Fruit fly (Drosophila melanogaster): Measurements from ENCODE around the gene Sirt7.
A peak's percentile ranks its signal among the peaks of the same experiment; 100 is the strongest.

The Sirt7 gene

dm6 chr3R:29063921-29064460 is 8.3 kb downstream of the Sirt7 start:
- TF ChIP-seq Mnt (GFP tag; optimal IDR thresholded peaks at IDR 0.05), result no peak
- no peak for TF ChIP-seq bab1 (GFP tag; optimal IDR thresholded peaks at IDR 0.05)
- TF ChIP-seq Hr96 (GFP tag; optimal IDR thresholded peaks at IDR 0.05), result no peak
- no peak for TF ChIP-seq cic (GFP tag; optimal IDR thresholded peaks at IDR 0.05)
- TF ChIP-seq tj (GFP tag; optimal IDR thresholded peaks at IDR 0.05), result no peak
- no peak for TF ChIP-seq kay (GFP tag; ENCODE audit: borderline replicate concordance)
- no peak for TF ChIP-seq CG5204 (GFP tag; optimal IDR thresholded peaks at IDR 0.05)
- no peak for TF ChIP-seq CG7101 (tag; optimal IDR thresholded peaks at IDR 0.05)
- no peak for TF ChIP-seq CG7045 (GFP tag; optimal IDR thresholded peaks at IDR 0.05)
- TF ChIP-seq CG1620 (GFP tag; optimal IDR thresholded peaks at IDR 0.05), result no peak
- no peak for TF ChIP-seq cnc (optimal IDR thresholded peaks at IDR 0.05)
- TF ChIP-seq toe (GFP tag; optimal IDR thresholded peaks at IDR 0.05), result no peak
- no peak for TF ChIP-seq CG33017 (tag; optimal IDR thresholded peaks at IDR 0.05)
- no peak for TF ChIP-seq Clk (GFP tag; optimal IDR thresholded peaks at IDR 0.05)
- TF ChIP-seq CG11617 (GFP tag; optimal IDR thresholded peaks at IDR 0.05), result no peak

dm6 chr3R:29064682-29065100 is 9.0 kb downstream of the Sirt7 start:
- TF ChIP-seq CG7101 (tag; optimal IDR thresholded peaks at IDR 0.05), result no peak
- peak; percentile 24 for TF ChIP-seq Clk (GFP tag; optimal IDR thresholded peaks at IDR 0.05)
- no peak for TF ChIP-seq kay (GFP tag; ENCODE audit: borderline replicate concordance)
- TF ChIP-seq tj (GFP tag; optimal IDR thresholded peaks at IDR 0.05), result no peak
- TF ChIP-seq ovo (GFP tag; optimal IDR thresholded peaks at IDR 0.05), result no peak
- no peak for TF ChIP-seq CG33017 (tag; optimal IDR thresholded peaks at IDR 0.05)
- no peak for TF ChIP-seq Mnt (GFP tag; optimal IDR thresholded peaks at IDR 0.05)
- peak; percentile 15 for TF ChIP-seq CG7045 (GFP tag; optimal IDR thresholded peaks at IDR 0.05)
- TF ChIP-seq CG5204 (GFP tag; optimal IDR thresholded peaks at IDR 0.05), result no peak
- peak; percentile 1 for TF ChIP-seq CG12768 (GFP tag; optimal IDR thresholded peaks at IDR 0.05)

- TF ChIP-seq CG33017 (tag; optimal IDR thresholded peaks at IDR 0.05), result no peak
- no peak for TF ChIP-seq toe (GFP tag; optimal IDR thresholded peaks at IDR 0.05)
- no peak for TF ChIP-seq tj (GFP tag; optimal IDR thresholded peaks at IDR 0.05)
- TF ChIP-seq CG7045 (GFP tag; optimal IDR thresholded peaks at IDR 0.05), result no peak
- peak; percentile 32 for TF ChIP-seq Mnt (GFP tag; optimal IDR thresholded peaks at IDR 0.05)
- peak; percentile 7 for TF ChIP-seq pad (GFP tag; optimal IDR thresholded peaks at IDR 0.05)
- no peak for TF ChIP-seq CG5204 (GFP tag; optimal IDR thresholded peaks at IDR 0.05)
- TF ChIP-seq ovo (GFP tag; optimal IDR thresholded peaks at IDR 0.05), result peak; percentile 65
- peak; percentile 63 for TF ChIP-seq Crg-1 (GFP tag; optimal IDR thresholded peaks at IDR 0.05)
- TF ChIP-seq cic (GFP tag; optimal IDR thresholded peaks at IDR 0.05), result peak; percentile 69
Observed at dm6 chr3R:29066285-29066684, 10.6 kb downstream of the Sirt7 start.

- TF ChIP-seq CG12768 (GFP tag; optimal IDR thresholded peaks at IDR 0.05) (peak; percentile 1), Mnt (GFP tag; optimal IDR thresholded peaks at IDR 0.05) (peak; percentile 69), cnc (optimal IDR thresholded peaks at IDR 0.05) (no peak), CG1620 (GFP tag; optimal IDR thresholded peaks at IDR 0.05) (no peak), CG33017 (tag; optimal IDR thresholded peaks at IDR 0.05) (peak; percentile 2), CG7045 (GFP tag; optimal IDR thresholded peaks at IDR 0.05) (no peak), cic (GFP tag; optimal IDR thresholded peaks at IDR 0.05) (peak; percentile 28)
Observed at dm6 chr3R:29067091-29067490, 11.4 kb downstream of the Sirt7 start.

dm6 chr3R:29068430-29069207 is 12.9 kb downstream of the Sirt7 start:
- no peak for TF ChIP-seq Hr96 (GFP tag; optimal IDR thresholded peaks at IDR 0.05)
- TF ChIP-seq ovo (GFP tag; optimal IDR thresholded peaks at IDR 0.05), result no peak
- no peak for TF ChIP-seq CG11617 (GFP tag; optimal IDR thresholded peaks at IDR 0.05)
- no peak for TF ChIP-seq CG33017 (tag; optimal IDR thresholded peaks at IDR 0.05)
- no peak for TF ChIP-seq Crg-1 (GFP tag; optimal IDR thresholded peaks at IDR 0.05)
- no peak for TF ChIP-seq Clk (GFP tag; optimal IDR thresholded peaks at IDR 0.05)
- TF ChIP-seq cic (GFP tag; optimal IDR thresholded peaks at IDR 0.05), result no peak
- TF ChIP-seq toe (GFP tag; optimal IDR thresholded peaks at IDR 0.05), result no peak
- TF ChIP-seq bab1 (GFP tag; optimal IDR thresholded peaks at IDR 0.05), result no peak
- no peak for TF ChIP-seq CG7101 (tag; optimal IDR thresholded peaks at IDR 0.05)
- no peak for TF ChIP-seq cnc (optimal IDR thresholded peaks at IDR 0.05)
- no peak for TF ChIP-seq CG14711 (tag; optimal IDR thresholded peaks at IDR 0.05)

- TF ChIP-seq CG1620 (GFP tag; optimal IDR thresholded peaks at IDR 0.05), result no peak
- TF ChIP-seq CG14711 (tag; optimal IDR thresholded peaks at IDR 0.05), result no peak
- TF ChIP-seq bab1 (GFP tag; optimal IDR thresholded peaks at IDR 0.05), result no peak
- TF ChIP-seq Crg-1 (GFP tag; optimal IDR thresholded peaks at IDR 0.05), result no peak
- TF ChIP-seq toe (GFP tag; optimal IDR thresholded peaks at IDR 0.05), result no peak
Observed at dm6 chr3R:29069208-29070072, 13.7 kb downstream of the Sirt7 start.

Data from whole organism, adult.